Fruit fly (Drosophila melanogaster) whole organism, wandering third instar larva: ENCODE data around the gene CG9300.

Experiments
- Abd-B ChIP-seq: fragments of >200 bp; optimal IDR thresholded peaks from 2 replicates; lab custom pipeline; 2017; ENCODE audit warnings: missing biosample characterization, missing genetic modification characterization
- CG32264 ChIP-seq: fragments of 200-800 bp; sonication (Bioruptor generic); optimal IDR thresholded peaks from 2 replicates; lab custom pipeline; 2016; ENCODE audit warnings: missing biosample characterization, missing genetic modification characterization
- CG9705 ChIP-seq: fragments of 200-800 bp; sonication (Bioruptor generic); optimal IDR thresholded peaks from 2 replicates; lab custom pipeline; 2018; ENCODE audit warnings: missing biosample characterization, mild to moderate bottlenecking, missing genetic modification characterization
- CrebA ChIP-seq: fragments of 200-800 bp; sonication (Bioruptor generic); optimal IDR thresholded peaks from 2 replicates; lab custom pipeline; 2016; ENCODE audit warnings: missing biosample characterization, mild to moderate bottlenecking, missing genetic modification characterization, borderline replicate concordance
- Dfd ChIP-seq: fragments of >200 bp; optimal IDR thresholded peaks from 2 replicates; lab custom pipeline; 2017; ENCODE audit warnings: missing biosample characterization, missing genetic modification characterization
- Dif ChIP-seq: fragments of 200-275, 200-300 bp; sonication (Bioruptor generic); optimal IDR thresholded peaks from 2 replicates; lab custom pipeline; 2018; ENCODE audit warnings: missing biosample characterization, missing genetic modification characterization; ENCODE audit not compliant: partially characterized antibody
- HLH106 ChIP-seq: fragments of 200-800 bp; optimal IDR thresholded peaks from 3 replicates; lab custom pipeline; 2019; ENCODE audit warnings: missing biosample characterization, mild to moderate bottlenecking, missing genetic modification characterization, moderate library complexity
- Hnf4 ChIP-seq: fragments of 200-800 bp; sonication (Bioruptor generic); optimal IDR thresholded peaks from 2 replicates; lab custom pipeline; 2016; ENCODE audit warnings: missing biosample characterization, mild to moderate bottlenecking, missing genetic modification characterization
- Hr78 ChIP-seq: fragments of >200 bp; optimal IDR thresholded peaks from 2 replicates; lab custom pipeline; 2017; ENCODE audit warnings: missing biosample characterization, missing genetic modification characterization
- Hr83 ChIP-seq: fragments of 200-300 bp; sonication (Bioruptor generic); optimal IDR thresholded peaks from 2 replicates; lab custom pipeline; 2016; ENCODE audit warnings: missing biosample characterization, mild to moderate bottlenecking, missing genetic modification characterization, moderate library complexity; ENCODE audit not compliant: poor library complexity, severe bottlenecking
- Jra ChIP-seq: sonication (Bioruptor generic); optimal IDR thresholded peaks from 2 replicates; lab custom pipeline; 2016; ENCODE audit warnings: missing biosample characterization, missing genetic modification characterization
- OdsH ChIP-seq: fragments of 200-800 bp; sonication (Bioruptor generic); optimal IDR thresholded peaks from 2 replicates; lab custom pipeline; 2016; ENCODE audit warnings: missing biosample characterization, mild to moderate bottlenecking, missing genetic modification characterization
- Rel ChIP-seq, 2 experiments: fragments of 200-800 bp; sonication (Bioruptor generic) in 1 of 2; optimal IDR thresholded peaks; 2 replicates in 1 of 2; 3 replicates in 1 of 2; lab custom pipeline; 2016 to 2019; ENCODE audit warnings: mild to moderate bottlenecking in 2 of 2, missing biosample characterization in 2 of 2, missing genetic modification characterization in 2 of 2, moderate library complexity in 1 of 2
- Sp1 ChIP-seq: fragments of 200-800 bp; sonication (Bioruptor generic); optimal IDR thresholded peaks from 3 replicates; lab custom pipeline; 2019; ENCODE audit warnings: missing biosample characterization, mild to moderate bottlenecking, missing genetic modification characterization, moderate library complexity
- Vsx2 ChIP-seq: fragments of 200-300, 225-300 bp; sonication (Bioruptor generic); optimal IDR thresholded peaks from 2 replicates; lab custom pipeline; 2018; ENCODE audit warnings: missing biosample characterization, missing genetic modification characterization; ENCODE audit not compliant: partially characterized antibody
- br ChIP-seq: fragments of 200-800 bp; sonication (Bioruptor generic); optimal IDR thresholded peaks from 2 replicates; lab custom pipeline; 2016; ENCODE audit warnings: missing biosample characterization, missing genetic modification characterization
- brk ChIP-seq: fragments of 200-800 bp; sonication (Bioruptor generic); optimal IDR thresholded peaks from 2 replicates; lab custom pipeline; 2016; ENCODE audit warnings: missing biosample characterization, mild to moderate bottlenecking, missing genetic modification characterization
- dmrt93B ChIP-seq: fragments of 200-800 bp; sonication (Bioruptor generic); optimal IDR thresholded peaks from 2 replicates; lab custom pipeline; 2018; ENCODE audit warnings: missing biosample characterization, mild to moderate bottlenecking, missing genetic modification characterization
- dsf ChIP-seq: sonication (Bioruptor generic); optimal IDR thresholded peaks from 2 replicates; lab custom pipeline; 2016; ENCODE audit warnings: missing biosample characterization, missing genetic modification characterization, borderline replicate concordance
- ey ChIP-seq: fragments of 200-800 bp; sonication (Bioruptor generic); optimal IDR thresholded peaks from 2 replicates; lab custom pipeline; 2016; ENCODE audit warnings: missing biosample characterization, missing genetic modification characterization
- foxo ChIP-seq, 2 experiments: fragments of 200-800 bp; sonication (Bioruptor generic); optimal IDR thresholded peaks; 2 replicates in 1 of 2; 3 replicates in 1 of 2; lab custom pipeline; 2016 to 2017; ENCODE audit warnings: missing biosample characterization in 2 of 2, missing genetic modification characterization in 2 of 2
- fru ChIP-seq: fragments of 200-800 bp; sonication (Bioruptor generic); optimal IDR thresholded peaks from 3 replicates; lab custom pipeline; 2016; ENCODE audit warnings: missing biosample characterization, mild to moderate bottlenecking, missing genetic modification characterization
- h ChIP-seq: fragments of 200-800 bp; sonication (Bioruptor generic); optimal IDR thresholded peaks from 3 replicates; lab custom pipeline; 2016; ENCODE audit warnings: missing biosample characterization, mild to moderate bottlenecking, missing genetic modification characterization
- psq ChIP-seq: fragments of 200-800 bp; sonication (Bioruptor generic); optimal IDR thresholded peaks from 3 replicates; lab custom pipeline; 2017; ENCODE audit warnings: missing biosample characterization, mild to moderate bottlenecking, missing genetic modification characterization, moderate library complexity
- rgr ChIP-seq: fragments of 200-800 bp; sonication (Bioruptor generic); optimal IDR thresholded peaks from 3 replicates; lab custom pipeline; 2016; ENCODE audit warnings: missing biosample characterization, mild to moderate bottlenecking, missing genetic modification characterization
- sage ChIP-seq: fragments of 200-800 bp; sonication (Bioruptor generic); optimal IDR thresholded peaks from 2 replicates; lab custom pipeline; 2016; ENCODE audit warnings: missing biosample characterization, mild to moderate bottlenecking, missing genetic modification characterization
- sv ChIP-seq: fragments of 200-800 bp; sonication (Bioruptor generic); optimal IDR thresholded peaks from 3 replicates; lab custom pipeline; 2016; ENCODE audit warnings: missing biosample characterization, missing genetic modification characterization
- tai ChIP-seq: sonication (Bioruptor generic); optimal IDR thresholded peaks from 2 replicates; lab custom pipeline; 2016; ENCODE audit warnings: missing biosample characterization, missing genetic modification characterization
- usp ChIP-seq: fragments of >200 bp; optimal IDR thresholded peaks from 2 replicates; lab custom pipeline; 2017; ENCODE audit warnings: missing biosample characterization, missing genetic modification characterization
- woc ChIP-seq: sonication (Bioruptor generic); optimal IDR thresholded peaks from 2 replicates; lab custom pipeline; 2016; ENCODE audit warnings: missing biosample characterization, mild to moderate bottlenecking, missing genetic modification characterization

Gene CG9300

DNA sequence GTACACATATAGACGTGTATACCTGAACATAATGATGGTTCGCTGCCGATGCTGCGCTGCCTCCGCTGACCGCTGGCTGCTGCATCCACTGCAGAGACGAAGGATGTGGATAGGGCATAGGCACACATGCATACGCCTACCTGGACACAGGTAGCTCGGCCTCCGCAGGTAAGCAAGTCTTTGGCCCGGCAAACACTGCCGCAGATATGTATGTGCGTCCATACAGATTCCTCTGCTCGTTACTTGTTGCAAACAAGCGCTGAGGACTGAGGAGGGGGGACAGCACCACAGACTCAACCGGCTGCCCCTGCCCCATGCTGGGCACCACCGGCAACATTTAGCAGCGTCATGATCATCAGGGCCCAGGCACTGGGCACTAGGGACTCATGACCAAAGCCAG is 4.5 kb downstream of the CG9300 start:
- TF ChIP-seq CG9705 (GFP tag; lab: Kevin White, UChicago) (no peak), foxo (GFP tag; optimal IDR thresholded peaks at IDR 0.05; lab: Kevin White, UChicago) (no peak), tai (no peak), ey (no peak), dsf (no peak), fru (peak; percentile 87), HLH106 (no peak), woc (GFP tag; lab: Kevin White, UChicago) (peak; percentile 44), Jra (GFP tag; lab: Kevin White, UChicago) (no peak), CrebA (GFP tag; lab: Kevin White, UChicago) (peak; percentile 25), psq (GFP tag; lab: Kevin White, UChicago) (no peak), sv (no peak), Vsx2 (GFP tag; lab: Kevin White, UChicago) (peak; percentile 7), Rel (GFP tag; optimal IDR thresholded peaks at IDR 0.05; lab: Kevin White, UChicago) (peak; percentile 12), Rel (tag; optimal IDR thresholded peaks at IDR 0.05; lab: Kevin White, UChicago) (peak; percentile 3)

DNA sequence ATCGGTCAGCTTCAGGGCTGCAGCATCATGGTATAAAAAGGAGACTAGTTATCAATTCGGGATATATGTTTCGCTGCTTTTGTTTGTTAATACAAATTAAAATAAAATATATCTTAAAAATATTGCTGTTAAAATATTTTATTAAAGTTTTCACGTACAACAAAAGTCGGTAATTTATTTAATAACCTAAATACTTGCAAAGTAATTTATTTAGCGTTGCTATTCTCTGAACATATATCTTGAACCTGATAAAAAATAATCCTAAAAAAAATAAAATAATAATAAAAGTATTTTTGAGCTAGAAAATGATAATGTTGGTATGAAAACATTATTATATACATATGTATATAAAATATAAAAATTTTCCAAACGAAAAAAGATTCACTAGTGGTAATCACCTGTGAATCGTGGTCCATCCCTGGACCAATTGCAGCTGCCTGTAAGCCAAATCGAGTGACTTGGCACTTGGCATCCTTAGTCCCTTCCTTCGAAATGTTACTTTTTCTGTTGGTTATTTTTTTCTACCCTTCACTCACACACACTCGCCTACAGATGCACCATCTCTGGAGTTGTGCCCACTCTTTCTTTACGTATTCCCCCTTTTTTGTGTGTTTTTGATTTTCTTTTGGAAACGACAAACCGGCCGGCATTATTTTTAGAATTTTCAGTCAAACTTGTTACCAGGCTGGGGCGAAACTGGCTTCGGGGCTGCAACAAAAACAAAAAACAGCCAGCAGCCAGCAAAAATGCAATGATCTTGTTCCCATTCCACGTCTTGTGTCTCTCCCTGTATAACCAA is 5.2 kb downstream of the CG9300 start:
- TF ChIP-seq CG9705 (GFP tag; lab: Kevin White, UChicago): no peak
- peak; percentile 59 for TF ChIP-seq CrebA (GFP tag; lab: Kevin White, UChicago)
- no peak for TF ChIP-seq sage (GFP tag; lab: Kevin White, UChicago)
- TF ChIP-seq psq (GFP tag; lab: Kevin White, UChicago): peak; percentile 58
- TF ChIP-seq foxo (GFP tag; optimal IDR thresholded peaks at IDR 0.05; lab: Kevin White, UChicago): peak in 1 of 2 experiments; percentile 74
- peak; percentile 34 for TF ChIP-seq Rel (GFP tag; optimal IDR thresholded peaks at IDR 0.05; lab: Kevin White, UChicago)
- TF ChIP-seq Rel (tag; optimal IDR thresholded peaks at IDR 0.05; lab: Kevin White, UChicago): peak; percentile 67
- TF ChIP-seq Hnf4 (GFP tag; lab: Kevin White, UChicago): no peak
- TF ChIP-seq tai: peak; percentile 19
- TF ChIP-seq dmrt93B: peak; percentile 67
- no peak for TF ChIP-seq usp (GFP tag; lab: Kevin White, UChicago)
- TF ChIP-seq Sp1: peak; percentile 88
- TF ChIP-seq woc (GFP tag; lab: Kevin White, UChicago): peak; percentile 6
- TF ChIP-seq OdsH (GFP tag; lab: Kevin White, UChicago): peak; percentile 51
- peak; percentile 30 for TF ChIP-seq rgr (GFP tag; lab: Kevin White, UChicago)
- peak; percentile 82 for TF ChIP-seq HLH106
- TF ChIP-seq Dif (GFP tag; lab: Kevin White, UChicago): no peak

DNA sequence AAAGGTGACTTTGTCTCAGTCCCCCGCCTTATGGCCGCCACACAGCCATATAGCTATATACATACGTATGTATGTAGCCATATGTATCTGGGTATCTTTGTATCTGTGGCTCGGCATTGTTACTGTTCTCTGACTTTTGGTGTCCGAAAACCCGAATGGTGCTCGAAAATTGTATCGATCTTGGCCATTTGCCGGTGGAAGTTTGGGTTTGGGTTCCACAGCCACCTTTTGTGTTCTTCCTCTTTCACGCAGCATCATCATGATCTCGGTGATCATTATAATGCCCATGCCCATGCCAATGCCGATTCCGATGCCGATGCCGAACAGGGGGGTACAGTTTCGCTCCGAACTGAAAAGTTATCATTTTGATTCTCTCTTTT is 5.8 kb downstream of the CG9300 start:
- TF ChIP-seq HLH106 (no peak), Hnf4 (GFP tag; lab: Kevin White, UChicago) (no peak), fru (peak; percentile 49), rgr (GFP tag; lab: Kevin White, UChicago) (no peak), h (GFP tag; lab: Kevin White, UChicago) (no peak), foxo (GFP tag; optimal IDR thresholded peaks at IDR 0.05; lab: Kevin White, UChicago) (no peak), Dfd (GFP tag; lab: Kevin White, UChicago) (no peak), psq (GFP tag; lab: Kevin White, UChicago) (peak; percentile 0), ey (no peak), br (GFP tag; lab: Kevin White, UChicago) (no peak), woc (GFP tag; lab: Kevin White, UChicago) (peak; percentile 17), brk (GFP tag; lab: Kevin White, UChicago) (no peak), OdsH (GFP tag; lab: Kevin White, UChicago) (no peak), Hr78 (GFP tag; lab: Kevin White, UChicago) (no peak), CrebA (GFP tag; lab: Kevin White, UChicago) (no peak), Abd-B (GFP tag; lab: Kevin White, UChicago) (no peak), CG32264 (GFP tag; lab: Kevin White, UChicago) (no peak), Jra (GFP tag; lab: Kevin White, UChicago) (peak; percentile 27), tai (no peak), sage (GFP tag; lab: Kevin White, UChicago) (peak; percentile 35), Dif (GFP tag; lab: Kevin White, UChicago) (peak; percentile 39), Sp1 (no peak), Vsx2 (GFP tag; lab: Kevin White, UChicago) (no peak), Hr83 (peak; percentile 1)
